Worm (Caenorhabditis elegans) whole organism, L3 larva: Measurements from ENCODE around the gene F09G8.7.

Experiments used
- R02D3.7 ChIP-seq: fragments of 150-350 bp; optimal IDR thresholded peaks from 2 replicates; lab custom pipeline; 2014; ENCODE audit warnings: missing biosample characterization, missing genetic modification characterization
- ZK546.5 ChIP-seq: sonication (generic microtip); optimal IDR thresholded peaks from 2 replicates; lab custom pipeline; 2017; ENCODE audit warnings: missing biosample characterization, missing genetic modification characterization
- ceh-9 ChIP-seq: sonication (generic microtip); optimal IDR thresholded peaks from 2 replicates; lab custom pipeline; 2018; ENCODE audit warnings: missing biosample characterization, missing genetic modification characterization
- egl-27 ChIP-seq: sonication (generic microtip); optimal IDR thresholded peaks from 4 replicates; lab custom pipeline; 2017; ENCODE audit warnings: missing biosample characterization, missing genetic modification reagents, missing genetic modification characterization
- egl-5 ChIP-seq: fragments of 150-350 bp; optimal IDR thresholded peaks from 2 replicates; lab custom pipeline; 2017; ENCODE audit warnings: missing biosample characterization, missing genetic modification reagents, missing genetic modification characterization, inconsistent platforms
- elt-1 ChIP-seq: fragments of 150-350 bp; optimal IDR thresholded peaks from 2 replicates; lab custom pipeline; 2014; ENCODE audit warnings: missing biosample characterization, missing genetic modification characterization
- elt-2 ChIP-seq: sonication (generic microtip); optimal IDR thresholded peaks from 2 replicates; lab custom pipeline; 2016; ENCODE audit warnings: missing genetic modification reagents, mild to moderate bottlenecking, missing genetic modification characterization, missing compliant biosample characterization
- elt-3 ChIP-seq, 3 experiments: fragments of 150-350 bp in 1 of 3; sonication (generic microtip) in 2 of 3; optimal IDR thresholded peaks; 2 replicates in 2 of 3; 4 replicates in 1 of 3; lab custom pipeline; 2014 to 2017; ENCODE audit warnings: missing biosample characterization in 3 of 3, missing genetic modification characterization in 3 of 3
- fkh-2 ChIP-seq: fragments of 150-350 bp; optimal IDR thresholded peaks from 2 replicates; lab custom pipeline; 2014; ENCODE audit warnings: missing biosample characterization, missing genetic modification reagents, missing genetic modification characterization
- fos-1 ChIP-seq: fragments of 150-350 bp; optimal IDR thresholded peaks from 2 replicates; lab custom pipeline; 2014; ENCODE audit warnings: missing biosample characterization, missing genetic modification characterization
- jun-1 ChIP-seq: fragments of 150-350 bp; optimal IDR thresholded peaks from 2 replicates; lab custom pipeline; 2014; ENCODE audit warnings: missing biosample characterization, missing genetic modification reagents, missing genetic modification characterization
- lin-15B ChIP-seq: fragments of 150-350 bp; optimal IDR thresholded peaks from 2 replicates; lab custom pipeline; 2014; ENCODE audit warnings: missing biosample characterization, missing genetic modification characterization
- mdl-1 ChIP-seq: fragments of 150-350 bp; optimal IDR thresholded peaks from 2 replicates; lab custom pipeline; 2014; ENCODE audit warnings: missing biosample characterization, missing genetic modification characterization
- mml-1 ChIP-seq: fragments of 150-350 bp; sonication (generic microtip); optimal IDR thresholded peaks from 3 replicates; lab custom pipeline; 2014; ENCODE audit warnings: missing biosample characterization, missing genetic modification characterization
- nfya-1 ChIP-seq: sonication (generic microtip); optimal IDR thresholded peaks from 2 replicates; lab custom pipeline; 2017; ENCODE audit warnings: missing genetic modification characterization, mild to moderate bottlenecking, missing compliant biosample characterization, antibody characterized with exemption, moderate library complexity; ENCODE audit not compliant: insufficient read depth
- nhr-11 ChIP-seq: fragments of 150-350 bp; optimal IDR thresholded peaks from 2 replicates; lab custom pipeline; 2014; ENCODE audit warnings: missing biosample characterization, missing genetic modification characterization
- nhr-12 ChIP-seq: fragments of 150-350 bp; optimal IDR thresholded peaks from 2 replicates; lab custom pipeline; 2014; ENCODE audit warnings: missing biosample characterization, missing genetic modification characterization
- nhr-23 ChIP-seq: fragments of 150-350 bp; optimal IDR thresholded peaks from 2 replicates; lab custom pipeline; 2014; ENCODE audit warnings: missing biosample characterization, missing genetic modification reagents, missing genetic modification characterization
- nhr-237 ChIP-seq: fragments of 150-350 bp; optimal IDR thresholded peaks from 2 replicates; lab custom pipeline; 2014; ENCODE audit warnings: missing biosample characterization, missing genetic modification characterization
- nhr-25 ChIP-seq: sonication (generic microtip); optimal IDR thresholded peaks from 2 replicates; lab custom pipeline; 2017; ENCODE audit warnings: missing biosample characterization, missing genetic modification characterization
- nhr-28 ChIP-seq: fragments of 150-350 bp; optimal IDR thresholded peaks from 2 replicates; lab custom pipeline; 2014; ENCODE audit warnings: missing biosample characterization, missing genetic modification characterization
- nhr-43 ChIP-seq: sonication (generic microtip); optimal IDR thresholded peaks from 2 replicates; lab custom pipeline; 2016; ENCODE audit warnings: mild to moderate bottlenecking, missing genetic modification characterization, missing compliant biosample characterization; ENCODE audit not compliant: poor library complexity, severe bottlenecking
- nhr-67 ChIP-seq: fragments of 150-350 bp; optimal IDR thresholded peaks from 2 replicates; lab custom pipeline; 2014; ENCODE audit warnings: missing biosample characterization, missing genetic modification characterization
- nhr-76 ChIP-seq: fragments of 150-350 bp; sonication (generic microtip); optimal IDR thresholded peaks from 5 replicates; lab custom pipeline; 2014; ENCODE audit warnings: missing biosample characterization, missing genetic modification characterization
- nhr-77 ChIP-seq: fragments of 150-350 bp; optimal IDR thresholded peaks from 2 replicates; lab custom pipeline; 2014; ENCODE audit warnings: missing biosample characterization, missing genetic modification characterization
- pha-4 ChIP-seq: fragments of 150-350 bp; optimal IDR thresholded peaks from 2 replicates; lab custom pipeline; 2014; ENCODE audit warnings: missing biosample characterization, missing genetic modification reagents, missing genetic modification characterization
- pqm-1 ChIP-seq: fragments of 150-350 bp; optimal IDR thresholded peaks from 2 replicates; lab custom pipeline; 2017; ENCODE audit warnings: missing biosample characterization, missing genetic modification characterization, inconsistent platforms
- sea-2 ChIP-seq: fragments of 150-350 bp; sonication (generic microtip); optimal IDR thresholded peaks from 4 replicates; lab custom pipeline; 2014; ENCODE audit warnings: missing biosample characterization, missing genetic modification reagents, missing genetic modification characterization
- skn-1 ChIP-seq: fragments of 150-350 bp; optimal IDR thresholded peaks from 2 replicates; lab custom pipeline; 2014; ENCODE audit warnings: missing biosample characterization, missing genetic modification characterization
- snpc-4 ChIP-seq: fragments of 150-350 bp; optimal IDR thresholded peaks from 2 replicates; lab custom pipeline; 2014; ENCODE audit warnings: missing biosample characterization, missing genetic modification characterization
- tbx-2 ChIP-seq: sonication (generic microtip); optimal IDR thresholded peaks from 2 replicates; lab custom pipeline; 2016; ENCODE audit warnings: mild to moderate bottlenecking, missing genetic modification characterization, missing compliant biosample characterization
- unc-39 ChIP-seq: sonication (generic microtip); optimal IDR thresholded peaks from 4 replicates; lab custom pipeline; 2017; ENCODE audit warnings: missing biosample characterization, missing genetic modification characterization
- unc-62 ChIP-seq: fragments of 150-350 bp; sonication (generic microtip); optimal IDR thresholded peaks from 4 replicates; lab custom pipeline; 2014; ENCODE audit warnings: missing biosample characterization, missing genetic modification reagents, missing genetic modification characterization
- zag-1 ChIP-seq: fragments of 150-350 bp; optimal IDR thresholded peaks from 2 replicates; lab custom pipeline; 2014; ENCODE audit warnings: missing biosample characterization, missing genetic modification characterization
- ztf-11 ChIP-seq: fragments of 150-350 bp; optimal IDR thresholded peaks from 2 replicates; lab custom pipeline; 2014; ENCODE audit warnings: missing biosample characterization, missing genetic modification characterization
- ztf-4 ChIP-seq: fragments of 150-350 bp; optimal IDR thresholded peaks from 2 replicates; lab custom pipeline; 2014; ENCODE audit warnings: missing biosample characterization, missing genetic modification characterization

The F09G8.7 gene

ce11 chrIII:8250007-8250683 is 18.0 kb downstream of the F09G8.7 start, which contains the start of gene knl-1 (continued):
- peak; percentile 52 for TF ChIP-seq nfya-1 (tag; lab: Kevin White, UChicago)
- no peak for TF ChIP-seq nhr-237 (tag; lab: Kevin White, UChicago)
- TF ChIP-seq nhr-77, result no peak
- TF ChIP-seq unc-62 (GFP tag; lab: Kevin White, UChicago), result no peak
- TF ChIP-seq unc-39 (tag; lab: Kevin White, UChicago), result no peak
- TF ChIP-seq ztf-4 (tag; lab: Kevin White, UChicago), result no peak
- no peak for TF ChIP-seq snpc-4 (tag; lab: Kevin White, UChicago)
- no peak for TF ChIP-seq ceh-9
- TF ChIP-seq pha-4 (tag; lab: Kevin White, UChicago), result peak; percentile 94
- peak; percentile 51 for TF ChIP-seq nhr-23 (tag; lab: Kevin White, UChicago)

- TF ChIP-seq snpc-4 (tag; lab: Kevin White, UChicago) (no peak), nhr-28 (tag; lab: Kevin White, UChicago) (no peak), sea-2 (GFP tag; lab: Kevin White, UChicago) (no peak), egl-5 (tag; lab: Kevin White, UChicago) (no peak), jun-1 (no peak), nhr-12 (tag; lab: Kevin White, UChicago) (no peak), pha-4 (tag; lab: Kevin White, UChicago) (no peak), pqm-1 (tag; lab: Kevin White, UChicago) (no peak), nhr-25 (tag; lab: Kevin White, UChicago) (no peak), mdl-1 (tag; lab: Kevin White, UChicago) (no peak), egl-27 (tag; lab: Kevin White, UChicago) (no peak), fkh-2 (no peak), nhr-76 (tag; lab: Kevin White, UChicago) (no peak), nhr-77 (no peak)
Measured at ce11 chrIII:8249381-8249780, 18.8 kb downstream of the F09G8.7 start, which contains the start of the genes C02F5.10 and C02F5.2. Gene C02F5.10 (minus strand): TSS chrIII:8249481. Gene C02F5.2 (plus strand): TSS chrIII:8249619.

ce11 chrIII:8247051-8247450 is 21.1 kb downstream of the F09G8.7 start, which contains the start of gene C02F5.13:
Gene C02F5.13 (plus strand): TSS chrIII:8247351.
- no peak for TF ChIP-seq nhr-12 (tag; lab: Kevin White, UChicago)
- no peak for TF ChIP-seq sea-2 (GFP tag; lab: Kevin White, UChicago)
- TF ChIP-seq egl-5 (tag; lab: Kevin White, UChicago), result no peak
- no peak for TF ChIP-seq unc-39 (tag; lab: Kevin White, UChicago)
- no peak for TF ChIP-seq unc-62 (GFP tag; lab: Kevin White, UChicago)
- no peak for TF ChIP-seq R02D3.7 (tag; lab: Kevin White, UChicago)
- TF ChIP-seq ceh-9, result no peak
- no peak for TF ChIP-seq fos-1 (tag; lab: Kevin White, UChicago)
- TF ChIP-seq snpc-4 (tag; lab: Kevin White, UChicago), result no peak
- no peak for TF ChIP-seq nhr-76 (tag; lab: Kevin White, UChicago)
- TF ChIP-seq, all 47 proteins: peak for 0

- no peak for TF ChIP-seq nfya-1 (tag; lab: Kevin White, UChicago)
- no peak for TF ChIP-seq ceh-9
- no peak for TF ChIP-seq tbx-2 (tag; lab: Kevin White, UChicago)
- TF ChIP-seq fkh-2, result no peak
Measured at ce11 chrIII:8245591-8245990, 22.6 kb downstream of the F09G8.7 start, which contains the start of gene C02F5.3. Gene C02F5.3 (plus strand): TSS chrIII:8245891.

ce11 chrIII:8244052-8244451 is 24.1 kb downstream of the F09G8.7 start, which contains the start of the genes pbs-6 and cids-1:
Gene pbs-6 (minus strand): TSS chrIII:8244092.
Gene cids-1 (plus strand): TSS chrIII:8244445.
- TF ChIP-seq jun-1, result no peak
- TF ChIP-seq nhr-76 (tag; lab: Kevin White, UChicago), result no peak
- no peak for TF ChIP-seq nhr-77
- no peak for TF ChIP-seq nhr-67 (tag; lab: Kevin White, UChicago)
- no peak for TF ChIP-seq ZK546.5 (tag; lab: Kevin White, UChicago)
- no peak for TF ChIP-seq nhr-25 (tag; lab: Kevin White, UChicago)
- TF ChIP-seq snpc-4 (tag; lab: Kevin White, UChicago), result no peak
- peak; percentile 36 for TF ChIP-seq nfya-1 (tag; lab: Kevin White, UChicago)
- no peak for TF ChIP-seq ztf-4 (tag; lab: Kevin White, UChicago)
- TF ChIP-seq nhr-11 (tag; lab: Kevin White, UChicago), result no peak
- no peak for TF ChIP-seq elt-1
- TF ChIP-seq skn-1 (tag; lab: Kevin White, UChicago), result peak; percentile 44
- no peak for TF ChIP-seq nhr-28 (tag; lab: Kevin White, UChicago)
- no peak for TF ChIP-seq ceh-9
- TF ChIP-seq mml-1 (tag; lab: Kevin White, UChicago), result no peak
- no peak for TF ChIP-seq pqm-1 (tag; lab: Kevin White, UChicago)
- TF ChIP-seq nhr-23 (tag; lab: Kevin White, UChicago), result no peak
- no peak for TF ChIP-seq zag-1 (tag; lab: Kevin White, UChicago)
- TF ChIP-seq egl-5 (tag; lab: Kevin White, UChicago), result no peak
- TF ChIP-seq lin-15B (tag; lab: Kevin White, UChicago), result peak; percentile 27
- no peak for TF ChIP-seq nhr-43 (tag; lab: Kevin White, UChicago)
- peak; percentile 5 for TF ChIP-seq pha-4 (tag; lab: Kevin White, UChicago)
- no peak for TF ChIP-seq elt-3 (tag; optimal IDR thresholded peaks at IDR 0.05; lab: Kevin White, UChicago)
- no peak for TF ChIP-seq nhr-12 (tag; lab: Kevin White, UChicago)
- TF ChIP-seq elt-2 (tag; lab: Kevin White, UChicago), result no peak
- TF ChIP-seq ztf-11 (tag; lab: Kevin White, UChicago), result no peak
